Worm (Caenorhabditis elegans): ENCODE measurements around the gene sams-3.

The sams-3 gene

ce11 chrIV:5834182-5834581 is 14.3 kb upstream of the sams-3 start:
- no peak for TF ChIP-seq aptf-3 (GFP tag; IDR thresholded peaks at IDR 0.05)
- no peak for TF ChIP-seq F33H1.4 (GFP tag; IDR thresholded peaks at IDR 0.05)
- TF ChIP-seq F39B2.1 (GFP tag; IDR thresholded peaks at IDR 0.05) = no peak
- TF ChIP-seq rcor-1 (GFP tag; IDR thresholded peaks at IDR 0.05) = no peak
- TF ChIP-seq zfh-2 (GFP tag; conservative IDR thresholded peaks at IDR 0.05) = no peak
- no peak for TF ChIP-seq ccch-3 (GFP tag; optimal IDR thresholded peaks at IDR 0.05)

DNA sequence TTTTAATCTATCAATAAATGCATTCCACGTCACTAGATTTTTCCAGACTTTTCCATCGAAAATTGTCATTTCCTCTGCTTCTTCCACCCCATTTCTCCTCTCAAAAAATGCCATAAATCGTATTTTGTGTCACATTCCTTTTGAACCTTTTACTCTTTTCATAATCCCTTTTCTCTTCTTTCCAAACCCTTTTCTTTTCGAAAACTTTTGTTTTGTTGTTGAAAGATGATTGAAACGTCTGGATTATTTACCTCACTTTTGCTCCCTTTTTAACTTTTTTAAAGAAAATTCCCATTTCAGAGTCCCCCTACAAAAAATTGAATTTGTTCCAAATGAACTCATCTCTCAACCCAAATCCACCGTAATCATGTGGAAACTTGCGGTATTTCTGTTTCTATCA is 9.3 kb upstream of the sams-3 start, which contains the start of gene C06E7.2:
TSS of gene C06E7.2 (plus strand) at position 301 of the 400 bp plus-strand sequence.
- TF ChIP-seq pha-4 (tag; optimal IDR thresholded peaks at IDR 0.05) = no peak
- no peak for TF ChIP-seq tbx-9 (tag; optimal IDR thresholded peaks at IDR 0.05; ENCODE audit: borderline replicate concordance)
- TF ChIP-seq nhr-179 (tag; optimal IDR thresholded peaks at IDR 0.05) = no peak
- TF ChIP-seq zfh-2 (GFP tag; conservative IDR thresholded peaks at IDR 0.05) = no peak
- TF ChIP-seq K11D2.4 (GFP tag; IDR thresholded peaks at IDR 0.05) = no peak

DNA sequence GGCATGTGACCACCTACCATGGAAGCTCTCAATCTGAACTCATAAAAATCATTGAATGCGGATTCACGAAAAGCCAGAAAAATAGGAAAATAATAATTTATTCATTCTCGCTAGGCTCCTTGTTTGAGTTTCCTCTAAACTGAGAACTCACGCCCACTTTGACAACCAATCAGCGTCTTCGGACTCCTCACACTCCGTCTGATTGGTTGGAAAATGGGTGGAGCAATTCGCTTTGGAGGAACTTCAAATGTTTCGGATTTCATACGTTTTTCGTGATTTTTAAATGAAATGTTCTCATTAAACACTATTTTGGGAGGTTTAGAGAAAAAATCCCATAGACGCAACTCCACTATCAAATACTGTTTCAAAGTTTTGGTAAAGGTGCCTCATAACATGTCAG is 5.6 kb upstream of the sams-3 start:
- no peak for TF ChIP-seq bed-1 (GFP tag; IDR thresholded peaks at IDR 0.05)
- 0 out of 2 replicates have a peak, but pooled peaks have one; percentile 16 for TF ChIP-seq cebp-2 (GFP tag; IDR thresholded peaks at IDR 0.05)

DNA sequence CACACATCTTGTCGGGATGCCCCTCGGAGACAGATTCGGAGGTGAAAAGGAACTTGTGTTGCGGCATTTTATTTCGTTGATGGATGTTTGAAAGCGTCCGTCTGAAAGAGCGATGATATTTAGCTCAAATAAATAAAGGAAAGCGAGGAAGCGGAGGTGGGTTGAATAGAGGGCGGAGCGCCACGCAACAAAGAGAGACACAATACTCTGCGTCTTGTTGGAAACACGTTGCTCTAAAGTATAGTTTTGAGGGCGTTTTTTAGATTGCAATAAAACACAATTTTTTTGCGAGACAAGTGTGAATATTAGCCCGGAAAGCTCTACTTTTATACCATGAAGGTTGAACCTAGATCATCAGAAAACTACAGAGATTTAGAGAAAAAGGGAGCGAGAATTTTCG is 2.2 kb upstream of the sams-3 start, which contains the start of gene sams-4:
TSS of gene sams-4 (minus strand) at position 101 of the 400 bp plus-strand sequence.
- TF ChIP-seq lin-54 (GFP tag; optimal IDR thresholded peaks at IDR 0.05) (no peak), mes-4 (tag; optimal IDR thresholded peaks at IDR 0.05) (no peak), gei-17 (GFP tag; optimal IDR thresholded peaks at IDR 0.05) (no peak), tlf-1 (GFP tag; optimal IDR thresholded peaks at IDR 0.05) (no peak), aptf-3 (GFP tag; IDR thresholded peaks at IDR 0.05) (no peak), hrde-1 (tag; optimal IDR thresholded peaks at IDR 0.05; ENCODE audit: borderline replicate concordance) (no peak), ceh-100 (GFP tag; IDR thresholded peaks at IDR 0.05) (no peak), ztf-22 (GFP tag; optimal IDR thresholded peaks at IDR 0.05) (no peak), athp-1 (tag; optimal IDR thresholded peaks at IDR 0.05) (no peak), efl-1 (GFP tag; optimal IDR thresholded peaks at IDR 0.05) (no peak), ceh-79 (tag; optimal IDR thresholded peaks at IDR 0.05) (no peak), lsl-1 (GFP tag; optimal IDR thresholded peaks at IDR 0.05) (no peak)

ce11 chrIV:5850765-5851377 is 2.4 kb downstream of the sams-3 start:
- TF ChIP-seq lsl-1 (GFP tag; optimal IDR thresholded peaks at IDR 0.05) = peak; percentile 47
- no peak for TF ChIP-seq ZK185.1 (tag; optimal IDR thresholded peaks at IDR 0.05; ENCODE audit: poor library complexity, severe bottlenecking)
- peak; percentile 34 for TF ChIP-seq athp-1 (tag; optimal IDR thresholded peaks at IDR 0.05)
- TF ChIP-seq hmg-20 (GFP tag; IDR thresholded peaks at IDR 0.05) = no peak
- TF ChIP-seq rpc-1 (optimal IDR thresholded peaks at IDR 0.05) = no peak
- TF ChIP-seq rpc-1 (tag; optimal IDR thresholded peaks at IDR 0.05) = no peak
- peak; percentile 22 for TF ChIP-seq tlf-1 (GFP tag; optimal IDR thresholded peaks at IDR 0.05)
- TF ChIP-seq nhr-90 (tag; optimal IDR thresholded peaks at IDR 0.05) = no peak
- TF ChIP-seq efl-1 (GFP tag; optimal IDR thresholded peaks at IDR 0.05) = no peak
- no peak for TF ChIP-seq K12H6.12 (tag; optimal IDR thresholded peaks at IDR 0.05)
- peak; percentile 34; the same call in 1 of the 2 replicates for TF ChIP-seq lin-26 (GFP tag; IDR thresholded peaks at IDR 0.05)
- TF ChIP-seq ztf-26 (tag; optimal IDR thresholded peaks at IDR 0.05) = no peak
- no peak for TF ChIP-seq snpc-4 (GFP tag; optimal IDR thresholded peaks at IDR 0.05)
- TF ChIP-seq snpc-4 (tag; optimal IDR thresholded peaks at IDR 0.05) = peak in 1 of 4 experiments; percentile 83
- peak; percentile 42 for TF ChIP-seq F49E8.2 (tag; optimal IDR thresholded peaks at IDR 0.05; ENCODE audit: insufficient read depth)
- no peak for TF ChIP-seq cebp-2 (GFP tag; IDR thresholded peaks at IDR 0.05)
- 0 out of 2 replicates have a peak, but pooled peaks have one; percentile 40 for TF ChIP-seq pbrm-1 (GFP tag; IDR thresholded peaks at IDR 0.05)
- TF ChIP-seq tbp1 (GFP tag; optimal IDR thresholded peaks at IDR 0.05) = peak; percentile 15
- TF ChIP-seq die-1 (tag; optimal IDR thresholded peaks at IDR 0.05) = peak; percentile 8
- no peak for TF ChIP-seq ztf-22 (GFP tag; optimal IDR thresholded peaks at IDR 0.05)
- TF ChIP-seq hsf-1 (GFP tag; IDR thresholded peaks at IDR 0.05) = no peak
- no peak for TF ChIP-seq lir-1 (GFP tag; conservative IDR thresholded peaks at IDR 0.05)
- no peak for TF ChIP-seq Y56A3A.18 (GFP tag; IDR thresholded peaks at IDR 0.05)
- peak; percentile 38; the same call in 1 of the 2 replicates for TF ChIP-seq attf-6 (GFP tag; IDR thresholded peaks at IDR 0.05)

Data from whole organism, young adult.